Worm (Caenorhabditis elegans): Measurements from ENCODE around the gene clec-22.

DNA sequence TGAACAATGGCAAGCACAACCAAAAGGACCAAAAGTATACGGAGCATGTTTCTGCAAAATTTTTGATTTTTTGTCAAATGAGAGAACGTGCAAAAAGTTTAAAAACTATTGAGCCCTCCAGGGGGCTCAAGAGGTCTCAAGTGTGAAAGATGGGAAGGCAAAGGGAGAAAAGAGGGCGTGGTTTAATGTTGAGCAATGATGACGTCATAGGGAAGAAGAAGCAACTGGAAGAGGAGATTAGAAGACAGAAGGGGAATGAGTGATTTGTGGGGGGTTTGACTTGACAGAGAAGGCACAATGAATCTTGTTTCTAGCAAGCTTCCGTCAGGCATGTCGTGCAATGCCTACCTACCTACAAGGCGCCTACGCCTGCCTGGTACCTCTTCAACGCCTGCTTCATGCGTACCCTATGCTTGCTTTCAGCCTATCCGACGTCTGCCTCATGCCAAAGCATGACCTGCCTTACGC, 36.9 kb upstream of the clec-22 start, which contains the start of gene T20B3.14:
- TF ChIP-seq tra-4 (tag; optimal IDR thresholded peaks at IDR 0.05) (no peak), aly-1 (tag; optimal IDR thresholded peaks at IDR 0.05) (no peak), ceh-36 (tag; optimal IDR thresholded peaks at IDR 0.05) (no peak), scrt-1 (GFP tag; IDR thresholded peaks at IDR 0.05) (no peak), tbx-11 (GFP tag; IDR thresholded peaks at IDR 0.05) (no peak), sea-1 (GFP tag; conservative IDR thresholded peaks at IDR 0.05) (no peak)

All from whole organism, early embryonic.